Worm (Caenorhabditis elegans) whole organism, L1 larva: Measurements from ENCODE around the gene K08D12.3.

Experiments used
- C16A3.4 ChIP-seq: fragments of 150-350 bp; optimal IDR thresholded peaks from 2 replicates; lab custom pipeline; 2014; ENCODE audit warnings: missing biosample characterization, missing genetic modification characterization
- C34B4.2 ChIP-seq: sonication (generic microtip); optimal IDR thresholded peaks from 2 replicates; lab custom pipeline; 2017; ENCODE audit warnings: mild to moderate bottlenecking, missing genetic modification characterization, missing compliant biosample characterization
- Y116A8C.19 ChIP-seq: sonication (generic microtip); optimal IDR thresholded peaks from 2 replicates; lab custom pipeline; 2016; ENCODE audit warnings: missing compliant biosample characterization, missing genetic modification characterization, borderline replicate concordance
- aha-1 ChIP-seq: fragments of 150-350 bp; optimal IDR thresholded peaks from 2 replicates; lab custom pipeline; 2014; ENCODE audit warnings: missing biosample characterization, missing genetic modification characterization
- alr-1 ChIP-seq: fragments of 200-800 bp; sonication (Bioruptor generic); optimal IDR thresholded peaks from 2 replicates; lab custom pipeline; 2018; ENCODE audit warnings: borderline replicate concordance, mild to moderate bottlenecking, missing genetic modification characterization, missing compliant biosample characterization
- ceh-63 ChIP-seq: fragments of 200-800 bp; sonication (Bioruptor generic); optimal IDR thresholded peaks from 2 replicates; lab custom pipeline; 2018; ENCODE audit warnings: mild to moderate bottlenecking, missing genetic modification characterization, missing compliant biosample characterization
- ceh-88 ChIP-seq: fragments of 200-800 bp; sonication (Bioruptor generic); IDR thresholded peaks from 2 replicates; pipeline ENCODE4 v1.3.6; 2022; ENCODE audit warnings: missing genetic modification characterization, missing compliant biosample characterization
- ces-1 ChIP-seq: fragments of 150-350 bp; optimal IDR thresholded peaks from 2 replicates; lab custom pipeline; 2014; ENCODE audit warnings: missing biosample characterization, missing genetic modification reagents, missing genetic modification characterization
- dpl-1 ChIP-seq, 3 experiments: fragments of 150-350 bp in 2 of 3; sonication (generic microtip) in 1 of 3; optimal IDR thresholded peaks; 2 replicates each; lab custom pipeline; 2014 to 2017; ENCODE audit warnings: missing biosample characterization in 3 of 3, missing genetic modification characterization in 3 of 3, missing genetic modification reagents in 3 of 3
- dsc-1 ChIP-seq: sonication (generic microtip); optimal IDR thresholded peaks from 2 replicates; lab custom pipeline; 2016; ENCODE audit warnings: mild to moderate bottlenecking, missing genetic modification characterization, missing compliant biosample characterization
- egl-13 ChIP-seq: sonication (generic microtip); optimal IDR thresholded peaks from 2 replicates; lab custom pipeline; 2016; ENCODE audit warnings: missing genotype, missing genetic modification reagents, missing genetic modification characterization, missing compliant biosample characterization
- elt-3 ChIP-seq, 6 experiments: fragments of 150-350 bp in 1 of 6; sonication (generic microtip); optimal IDR thresholded peaks; 2 replicates each; lab custom pipeline; 2017 to 2018; ENCODE audit warnings: missing biosample characterization in 6 of 6, missing genetic modification characterization in 6 of 6, inconsistent platforms in 1 of 6
- fkh-10 ChIP-seq: sonication (generic microtip); optimal IDR thresholded peaks from 2 replicates; lab custom pipeline; 2017; ENCODE audit warnings: missing biosample characterization, missing genetic modification reagents, missing genetic modification characterization
- fkh-4 ChIP-seq: sonication (generic microtip); optimal IDR thresholded peaks from 2 replicates; lab custom pipeline; 2016; ENCODE audit warnings: missing compliant biosample characterization, missing genetic modification characterization, borderline replicate concordance
- fos-1 ChIP-seq: fragments of 150-350 bp; optimal IDR thresholded peaks from 2 replicates; lab custom pipeline; 2014; ENCODE audit warnings: missing biosample characterization, missing genetic modification characterization
- grh-1 ChIP-seq: fragments of 200-800 bp; sonication (Bioruptor generic); IDR thresholded peaks from 2 replicates; pipeline ENCODE4 v1.3.6; 2022; ENCODE audit warnings: missing genetic modification reagents, missing genetic modification characterization, missing compliant biosample characterization
- hlh-17 ChIP-seq: fragments of 200-800 bp; sonication (Bioruptor generic); optimal IDR thresholded peaks from 2 replicates; lab custom pipeline; 2018; ENCODE audit warnings: missing genetic modification characterization, mild to moderate bottlenecking, missing compliant biosample characterization, moderate library complexity, borderline replicate concordance
- hpl-2 ChIP-seq: fragments of 150-350 bp; optimal IDR thresholded peaks from 2 replicates; lab custom pipeline; 2014; ENCODE audit warnings: missing biosample characterization, missing genetic modification reagents, missing genetic modification characterization
- irx-1 ChIP-seq: sonication (generic microtip); optimal IDR thresholded peaks from 2 replicates; lab custom pipeline; 2016; ENCODE audit warnings: missing genetic modification characterization, missing compliant biosample characterization
- jun-1 ChIP-seq: fragments of 150-350 bp; optimal IDR thresholded peaks from 2 replicates; lab custom pipeline; 2014; ENCODE audit warnings: missing biosample characterization, missing genetic modification reagents, missing genetic modification characterization
- lin-13 ChIP-seq: fragments of 150-350 bp; optimal IDR thresholded peaks from 2 replicates; lab custom pipeline; 2014; ENCODE audit warnings: missing biosample characterization, missing genetic modification reagents, missing genetic modification characterization
- lin-14 ChIP-seq: fragments of 200-800 bp; sonication (Bioruptor generic); optimal IDR thresholded peaks from 2 replicates; lab custom pipeline; 2018; ENCODE audit warnings: mild to moderate bottlenecking, missing genetic modification characterization, moderate library complexity, missing compliant biosample characterization
- lir-3 ChIP-seq: sonication (generic microtip); optimal IDR thresholded peaks from 2 replicates; lab custom pipeline; 2016; ENCODE audit warnings: mild to moderate bottlenecking, missing genetic modification characterization, moderate library complexity, missing compliant biosample characterization; ENCODE audit not compliant: poor library complexity
- mab-9 ChIP-seq: fragments of 200-800 bp; sonication (Bioruptor generic); IDR thresholded peaks from 2 replicates; pipeline ENCODE4 v1.3.6; 2022; ENCODE audit warnings: missing genetic modification reagents, missing genetic modification characterization, missing compliant biosample characterization
- mdl-1 ChIP-seq, 2 experiments: fragments of 150-350 bp; optimal IDR thresholded peaks; 2 replicates each; lab custom pipeline; 2014 to 2017; ENCODE audit warnings: missing biosample characterization in 2 of 2, missing genetic modification characterization in 2 of 2, inconsistent platforms in 1 of 2
- mep-1 ChIP-seq: fragments of 150-350 bp; optimal IDR thresholded peaks from 2 replicates; lab custom pipeline; 2014; ENCODE audit warnings: missing biosample characterization, missing genetic modification characterization
- nhr-11 ChIP-seq: fragments of 150-350 bp; optimal IDR thresholded peaks from 2 replicates; lab custom pipeline; 2014; ENCODE audit warnings: missing biosample characterization, missing genetic modification characterization
- nhr-12 ChIP-seq: sonication (generic microtip); optimal IDR thresholded peaks from 2 replicates; lab custom pipeline; 2017; ENCODE audit warnings: missing biosample characterization, missing genetic modification characterization
- nhr-20 ChIP-seq: sonication (generic microtip); optimal IDR thresholded peaks from 2 replicates; lab custom pipeline; 2016; ENCODE audit warnings: mild to moderate bottlenecking, missing genetic modification characterization, missing compliant biosample characterization
- nhr-71 ChIP-seq: sonication (generic microtip); optimal IDR thresholded peaks from 2 replicates; lab custom pipeline; 2016; ENCODE audit warnings: mild to moderate bottlenecking, missing genetic modification characterization, moderate library complexity, missing compliant biosample characterization
- nhr-77 ChIP-seq: fragments of 150-350 bp; optimal IDR thresholded peaks from 2 replicates; lab custom pipeline; 2014; ENCODE audit warnings: missing biosample characterization, missing genetic modification characterization
- nhr-90 ChIP-seq: sonication (generic microtip); optimal IDR thresholded peaks from 2 replicates; lab custom pipeline; 2016; ENCODE audit warnings: mild to moderate bottlenecking, missing genetic modification characterization, missing compliant biosample characterization; ENCODE audit not compliant: poor library complexity
- snpc-4 ChIP-seq: fragments of 150-350 bp; optimal IDR thresholded peaks from 2 replicates; lab custom pipeline; 2014; ENCODE audit warnings: missing biosample characterization, missing genetic modification characterization
- snu-23 ChIP-seq: sonication (generic microtip); optimal IDR thresholded peaks from 2 replicates; lab custom pipeline; 2016; ENCODE audit warnings: missing genetic modification characterization, missing compliant biosample characterization
- sptf-1 ChIP-seq: fragments of 150-350 bp; optimal IDR thresholded peaks from 2 replicates; lab custom pipeline; 2014; ENCODE audit warnings: missing biosample characterization, missing genetic modification characterization
- swsn-7 ChIP-seq: sonication (generic microtip); optimal IDR thresholded peaks from 2 replicates; lab custom pipeline; 2016; ENCODE audit warnings: missing genetic modification characterization, missing compliant biosample characterization
- tlp-1 ChIP-seq: fragments of 150-350 bp; optimal IDR thresholded peaks from 2 replicates; lab custom pipeline; 2014; ENCODE audit warnings: missing biosample characterization, missing genetic modification characterization
- unc-130 ChIP-seq: fragments of 150-350 bp; optimal IDR thresholded peaks from 2 replicates; lab custom pipeline; 2017; ENCODE audit warnings: missing biosample characterization, missing genetic modification characterization, inconsistent platforms
- xbp-1 ChIP-seq: sonication (generic microtip); optimal IDR thresholded peaks from 2 replicates; lab custom pipeline; 2016; ENCODE audit warnings: missing genetic modification characterization, missing compliant biosample characterization
- zip-4 ChIP-seq: fragments of 200-800 bp; sonication (Bioruptor generic); optimal IDR thresholded peaks from 2 replicates; lab custom pipeline; 2018; ENCODE audit warnings: mild to moderate bottlenecking, missing genetic modification characterization, moderate library complexity, missing compliant biosample characterization
- ztf-11 ChIP-seq, 2 experiments: sonication (generic microtip); optimal IDR thresholded peaks; 2 replicates each; lab custom pipeline; 2016 to 2017; ENCODE audit warnings: missing genetic modification characterization in 2 of 2, missing biosample characterization in 1 of 2, missing compliant biosample characterization in 1 of 2

Gene K08D12.3

DNA sequence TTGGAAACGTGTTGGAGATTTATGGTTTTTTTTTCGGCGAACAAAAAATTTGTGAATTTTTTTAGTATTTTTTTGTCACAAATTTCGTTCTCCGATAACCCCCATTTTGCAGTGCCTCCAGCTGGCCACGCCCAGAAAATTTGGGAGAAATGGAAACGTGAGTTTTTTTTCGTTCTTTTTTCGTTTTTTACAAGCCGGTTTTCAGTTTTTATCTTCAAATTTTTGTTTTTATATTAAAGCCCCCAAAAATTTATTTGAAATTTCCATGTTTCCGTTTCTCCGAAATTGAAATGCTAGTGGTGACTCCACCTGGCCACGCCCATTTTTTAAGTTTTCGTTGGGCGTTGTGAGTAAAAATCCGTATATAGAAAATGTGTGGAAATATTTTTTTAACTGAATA is 22.9 kb upstream of the K08D12.3 start (continued):
- no peak for TF ChIP-seq elt-3 (tag; optimal IDR thresholded peaks at IDR 0.05; lab: Kevin White, UChicago)
- TF ChIP-seq grh-1 (GFP tag; lab: Robert Waterston, UW): 0 out of 2 replicates have a peak, but pooled peaks have one; percentile 29
- no peak for TF ChIP-seq zip-4 (GFP tag; lab: Kevin White, UChicago)
- TF ChIP-seq hlh-17: no peak
- TF ChIP-seq lir-3 (tag; lab: Kevin White, UChicago): peak; percentile 66
- peak; percentile 68 for TF ChIP-seq nhr-90 (tag; lab: Kevin White, UChicago)
- no peak for TF ChIP-seq tlp-1 (tag; lab: Kevin White, UChicago)
- TF ChIP-seq lin-14 (GFP tag; lab: Kevin White, UChicago): no peak
- TF ChIP-seq fkh-4 (tag; lab: Kevin White, UChicago): peak; percentile 44
- TF ChIP-seq nhr-12 (tag; lab: Kevin White, UChicago): no peak
- no peak for TF ChIP-seq snu-23
- TF ChIP-seq swsn-7 (tag; lab: Kevin White, UChicago): peak; percentile 4
- TF ChIP-seq dsc-1: peak; percentile 30
- no peak for TF ChIP-seq mdl-1 (tag; optimal IDR thresholded peaks at IDR 0.05; lab: Kevin White, UChicago)
- TF ChIP-seq Y116A8C.19 (tag; lab: Kevin White, UChicago): no peak
- TF ChIP-seq mep-1: no peak
- no peak for TF ChIP-seq sptf-1 (tag; lab: Kevin White, UChicago)
- TF ChIP-seq mab-9 (GFP tag; lab: Robert Waterston, UW): no peak
- TF ChIP-seq fos-1 (tag; lab: Kevin White, UChicago): no peak
- no peak for TF ChIP-seq irx-1 (tag; lab: Kevin White, UChicago)
- no peak for TF ChIP-seq C16A3.4
- TF ChIP-seq nhr-77 (tag; lab: Kevin White, UChicago): no peak
- TF ChIP-seq nhr-20 (tag; lab: Kevin White, UChicago): no peak
- peak; percentile 43 for TF ChIP-seq nhr-71 (tag; lab: Kevin White, UChicago)
- TF ChIP-seq aha-1 (tag; lab: Kevin White, UChicago): no peak
- no peak for TF ChIP-seq nhr-11 (tag; lab: Kevin White, UChicago)
- no peak for TF ChIP-seq ces-1 (GFP tag; lab: Kevin White, UChicago)
- TF ChIP-seq egl-13 (tag; lab: Kevin White, UChicago): peak; percentile 37
- TF ChIP-seq alr-1 (tag; lab: Kevin White, UChicago): no peak
- TF ChIP-seq C34B4.2 (tag; lab: Kevin White, UChicago): no peak
- TF ChIP-seq, all 84 proteins: peak for 20

DNA sequence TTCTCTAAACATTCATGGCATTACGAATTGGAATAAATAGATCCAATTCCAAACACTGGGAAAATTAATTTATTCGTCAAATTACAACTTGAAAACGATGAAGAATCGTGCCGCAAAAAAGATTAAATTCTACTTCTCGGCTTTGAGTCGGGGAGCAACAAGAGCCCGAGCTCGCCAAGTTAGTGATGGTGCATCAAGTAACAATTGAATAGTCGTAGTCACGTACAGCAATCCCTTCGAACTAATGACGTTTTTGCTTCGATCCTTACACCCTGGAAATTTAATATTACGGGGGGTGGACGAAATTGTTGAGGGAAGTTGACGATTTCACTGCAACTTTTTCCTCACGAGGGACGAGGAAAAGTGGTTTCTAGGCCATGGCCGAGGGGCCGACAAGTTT is 18.4 kb upstream of the K08D12.3 start:
- no peak for TF ChIP-seq ztf-11 (tag; optimal IDR thresholded peaks at IDR 0.05; lab: Kevin White, UChicago)
- TF ChIP-seq fkh-10 (GFP tag; lab: Kevin White, UChicago): peak; percentile 56
- peak; percentile 15 for TF ChIP-seq ceh-63
- TF ChIP-seq lir-3 (tag; lab: Kevin White, UChicago): no peak

DNA sequence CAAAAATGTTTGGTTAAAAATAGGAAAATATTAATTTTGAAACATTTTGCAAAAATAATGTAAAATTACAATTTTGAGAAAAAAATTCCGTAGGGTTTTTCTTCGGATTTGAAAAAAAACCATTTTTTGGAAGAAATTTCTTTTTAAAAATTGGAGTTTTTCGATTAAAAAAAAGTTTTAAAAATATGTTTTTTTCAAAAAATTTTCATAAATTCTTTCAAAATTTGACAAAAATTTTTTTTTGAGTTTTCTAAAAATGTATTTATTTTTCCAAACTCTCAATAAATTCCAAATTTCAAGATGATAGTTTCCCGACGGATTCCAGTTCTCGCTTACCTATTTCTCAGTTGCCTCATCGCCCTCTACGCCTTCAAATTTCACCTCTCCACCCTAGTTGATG is 10.5 kb upstream of the K08D12.3 start, which contains the start of gene bus-2:
Gene bus-2 (plus strand): TSS at position 301 of the 400 bp plus-strand sequence.
- TF ChIP-seq nhr-77 (tag; lab: Kevin White, UChicago) (no peak), hpl-2 (GFP tag; lab: Kevin White, UChicago) (no peak), nhr-71 (tag; lab: Kevin White, UChicago) (no peak), nhr-12 (tag; lab: Kevin White, UChicago) (no peak), ceh-63 (no peak), xbp-1 (tag; lab: Kevin White, UChicago) (no peak), dpl-1 (GFP tag; optimal IDR thresholded peaks at IDR 0.05; lab: Kevin White, UChicago) (no peak), ceh-88 (GFP tag; lab: Robert Waterston, UW) (no peak), jun-1 (tag; lab: Kevin White, UChicago) (no peak), fos-1 (tag; lab: Kevin White, UChicago) (no peak), unc-130 (tag; lab: Kevin White, UChicago) (no peak), lin-13 (GFP tag; lab: Kevin White, UChicago) (no peak), snpc-4 (tag; lab: Kevin White, UChicago) (no peak), tlp-1 (tag; lab: Kevin White, UChicago) (no peak), elt-3 (tag; optimal IDR thresholded peaks at IDR 0.05; lab: Kevin White, UChicago) (no peak), grh-1 (GFP tag; lab: Robert Waterston, UW) (no peak)
